Fruit fly (Drosophila melanogaster) whole organism: ENCODE data around the gene CG11668.

Source experiments
- EcR ChIP-seq, 2 experiments: fragments of >200 bp; optimal IDR thresholded peaks; 2 replicates each; lab custom pipeline; 2017; ENCODE audit warnings: missing biosample characterization in 2 of 2, missing genetic modification characterization in 2 of 2, missing genetic modification reagents in 2 of 2
- pan ChIP-seq: fragments of >200 bp; optimal IDR thresholded peaks from 2 replicates; lab custom pipeline; 2017
- psq ChIP-seq: fragments of >200 bp; optimal IDR thresholded peaks from 2 replicates; lab custom pipeline; 2017
- usp ChIP-seq: fragments of >200 bp; optimal IDR thresholded peaks from 2 replicates; lab custom pipeline; 2017; ENCODE audit warnings: missing biosample characterization, missing genetic modification characterization, mixed read lengths

- no peak for TF ChIP-seq EcR (GFP tag; optimal IDR thresholded peaks at IDR 0.05; lab: Kevin White, UChicago)
- TF ChIP-seq pan (lab: Kevin White, UChicago), result no peak
- no peak for TF ChIP-seq usp
- no peak for TF ChIP-seq psq (lab: Kevin White, UChicago)
Measured at dm6 chr3R:13088942-13089341, 50.8 kb downstream of the CG11668 start, which contains the start of gene CG34308.
